Fruit fly (Drosophila melanogaster) whole organism, embryonic: Measurements from ENCODE around the gene bab1.

ENCODE experiments used
- BEAF-32 ChIP-seq: fragments of 200-800 bp; sonication (Bioruptor generic); optimal IDR thresholded peaks from 3 replicates; lab custom pipeline; 2017; ENCODE audit warnings: missing biosample characterization, missing genetic modification characterization, mild to moderate bottlenecking, moderate library complexity, missing genetic modification reagents
- Bdp1 ChIP-seq: fragments of 200-800 bp; sonication (Bioruptor generic); optimal IDR thresholded peaks from 3 replicates; lab custom pipeline; 2016; ENCODE audit warnings: missing biosample characterization, missing genetic modification characterization
- CG10321 ChIP-seq: fragments of 200-800 bp; sonication (Bioruptor generic); IDR thresholded peaks from 2 replicates; pipeline ENCODE4 v1.3.6; 2022; ENCODE audit warnings: missing biosample characterization, missing genetic modification characterization
- CG10565 ChIP-seq: fragments of 200-800 bp; sonication (Bioruptor generic); optimal IDR thresholded peaks from 3 replicates; lab custom pipeline; 2016; ENCODE audit warnings: missing biosample characterization, mild to moderate bottlenecking, missing genetic modification characterization
- CG10959 ChIP-seq: fragments of 200-800 bp; sonication (Bioruptor generic); IDR thresholded peaks from 2 replicates; pipeline ENCODE4 v1.3.6; 2022; ENCODE audit warnings: missing biosample characterization, missing genetic modification characterization
- CG12104 ChIP-seq: fragments of 200-800 bp; sonication (Bioruptor generic); optimal IDR thresholded peaks from 3 replicates; lab custom pipeline; 2016; ENCODE audit warnings: missing biosample characterization, missing genetic modification characterization
- CG12299 ChIP-seq: fragments of 200-800 bp; sonication (Bioruptor generic); optimal IDR thresholded peaks from 2 replicates; lab custom pipeline; 2018; ENCODE audit warnings: missing biosample characterization, mild to moderate bottlenecking, missing genetic modification characterization
- CG13424 ChIP-seq: fragments of 200-800 bp; sonication (Bioruptor generic); optimal IDR thresholded peaks from 2 replicates; lab custom pipeline; 2019; ENCODE audit warnings: missing biosample characterization, mild to moderate bottlenecking, missing genetic modification characterization, moderate library complexity
- CG15011 ChIP-seq: fragments of 200-800 bp; sonication (Bioruptor generic); optimal IDR thresholded peaks from 3 replicates; lab custom pipeline; 2018; ENCODE audit warnings: missing biosample characterization, mild to moderate bottlenecking, missing genetic modification characterization
- CG15479 ChIP-seq: fragments of 200-800 bp; sonication (Bioruptor generic); optimal IDR thresholded peaks from 3 replicates; lab custom pipeline; 2019; ENCODE audit warnings: missing biosample characterization, mild to moderate bottlenecking, missing genetic modification characterization, moderate library complexity
- CG1647 ChIP-seq: fragments of 200-800 bp; sonication (Bioruptor generic); optimal IDR thresholded peaks from 3 replicates; lab custom pipeline; 2016; ENCODE audit warnings: missing biosample characterization, missing genetic modification characterization
- CG17186 ChIP-seq: fragments of 200-800 bp; sonication (Bioruptor generic); optimal IDR thresholded peaks from 3 replicates; lab custom pipeline; 2017; ENCODE audit warnings: missing biosample characterization, missing genetic modification reagents, missing genetic modification characterization
- CG18476 ChIP-seq: fragments of 200-800 bp; sonication (Bioruptor generic); optimal IDR thresholded peaks from 2 replicates; lab custom pipeline; 2016; ENCODE audit warnings: missing biosample characterization, mild to moderate bottlenecking, missing genetic modification characterization
- CG18599 ChIP-seq: fragments of 200-800 bp; sonication (Bioruptor generic); optimal IDR thresholded peaks from 3 replicates; lab custom pipeline; 2017; ENCODE audit warnings: missing biosample characterization, missing genetic modification characterization, mild to moderate bottlenecking, moderate library complexity, missing genetic modification reagents
- CG31365 ChIP-seq: fragments of 200-800 bp; sonication (Bioruptor generic); optimal IDR thresholded peaks from 2 replicates; lab custom pipeline; 2018; ENCODE audit warnings: missing biosample characterization, mild to moderate bottlenecking, missing genetic modification characterization
- CG32767 ChIP-seq: fragments of 200-800 bp; sonication (Bioruptor generic); IDR thresholded peaks from 2 replicates; pipeline ENCODE4 v1.3.6; 2022; ENCODE audit warnings: missing biosample characterization, missing genetic modification characterization
- CG42726 ChIP-seq: fragments of 200-800 bp; sonication (Bioruptor generic); IDR thresholded peaks from 2 replicates; pipeline ENCODE4 v1.3.6; 2022; ENCODE audit warnings: missing biosample characterization, missing genetic modification characterization; ENCODE audit not compliant: partially characterized antibody
- CG4707 ChIP-seq: fragments of 200-800 bp; sonication (Bioruptor generic); optimal IDR thresholded peaks from 2 replicates; lab custom pipeline; 2018; ENCODE audit warnings: missing biosample characterization, mild to moderate bottlenecking, missing genetic modification characterization, moderate library complexity
- CG6175 ChIP-seq: fragments of 200-800 bp; sonication (Bioruptor generic); IDR thresholded peaks from 3 replicates; pipeline ENCODE4 v1.3.6; 2022; ENCODE audit warnings: missing biosample characterization, missing genetic modification characterization
- CG6791 ChIP-seq: fragments of 200-800 bp; sonication (Bioruptor generic); IDR thresholded peaks from 3 replicates; pipeline ENCODE4 v1.3.6; 2022; ENCODE audit warnings: missing biosample characterization, missing genetic modification characterization; ENCODE audit not compliant: partially characterized antibody
- CG6854 ChIP-seq: fragments of 200-800 bp; sonication (Bioruptor generic); optimal IDR thresholded peaks from 3 replicates; lab custom pipeline; 2017; ENCODE audit warnings: missing biosample characterization, mild to moderate bottlenecking, missing genetic modification characterization
- CG8388 ChIP-seq: fragments of 200-800 bp; sonication (Bioruptor generic); optimal IDR thresholded peaks from 2 replicates; lab custom pipeline; 2019; ENCODE audit warnings: missing biosample characterization, mild to moderate bottlenecking, missing genetic modification characterization, moderate library complexity
- E2f2 ChIP-seq: fragments of 200-800 bp; sonication (Bioruptor generic); IDR thresholded peaks from 2 replicates; pipeline ENCODE4 v1.3.6; 2022; ENCODE audit warnings: missing biosample characterization, missing genetic modification characterization
- H15 ChIP-seq: fragments of 200-800 bp; sonication (Bioruptor generic); IDR thresholded peaks from 3 replicates; pipeline ENCODE4 v1.3.6; 2022; ENCODE audit warnings: missing biosample characterization, missing genetic modification characterization
- HLHmδ ChIP-seq: fragments of 200-800 bp; sonication (Bioruptor generic); optimal IDR thresholded peaks from 2 replicates; lab custom pipeline; 2018; ENCODE audit warnings: missing biosample characterization, mild to moderate bottlenecking, missing genetic modification characterization, moderate library complexity
- Hmr ChIP-seq: fragments of 200-800 bp; sonication (Bioruptor generic); optimal IDR thresholded peaks from 3 replicates; lab custom pipeline; 2017; ENCODE audit warnings: mild to moderate bottlenecking, missing biosample characterization, missing genetic modification reagents, missing genetic modification characterization
- Hr78 ChIP-seq, 2 experiments: fragments of 200-800 bp in 1 of 2; fragments of >200 bp in 1 of 2; sonication (Bioruptor generic) in 1 of 2; optimal IDR thresholded peaks; 2 replicates each; lab custom pipeline; 2017 to 2019; ENCODE audit warnings: missing biosample characterization in 2 of 2, missing genetic modification characterization in 2 of 2, mild to moderate bottlenecking in 1 of 2, moderate library complexity in 1 of 2
- NK7.1 ChIP-seq: fragments of 200-800 bp; sonication (Bioruptor generic); optimal IDR thresholded peaks from 3 replicates; lab custom pipeline; 2016; ENCODE audit warnings: missing biosample characterization, missing genetic modification characterization
- Stat92E ChIP-seq, 3 experiments: fragments of >200 bp in 2 of 3; fragments of 200-800 bp in 1 of 3; sonication (Bioruptor generic) in 1 of 3; optimal IDR thresholded peaks; 2 replicates each; lab custom pipeline; 2017 to 2019; ENCODE audit warnings: missing biosample characterization in 3 of 3, missing genetic modification characterization in 3 of 3, mild to moderate bottlenecking in 1 of 3, moderate library complexity in 1 of 3
- Xrp1 ChIP-seq: fragments of 200-800 bp; sonication (Bioruptor generic); IDR thresholded peaks from 2 replicates; pipeline ENCODE4 v1.3.6; 2022; ENCODE audit warnings: missing biosample characterization, missing genetic modification characterization
- cg ChIP-seq: fragments of 200-800 bp; sonication (Bioruptor generic); optimal IDR thresholded peaks from 3 replicates; lab custom pipeline; 2019; ENCODE audit warnings: missing biosample characterization, mild to moderate bottlenecking, missing genetic modification characterization, moderate library complexity
- chinmo ChIP-seq: fragments of 200-800 bp; sonication (Bioruptor generic); IDR thresholded peaks from 4 replicates; pipeline ENCODE4 v1.3.6; 2022; ENCODE audit warnings: missing biosample characterization, missing genetic modification characterization; ENCODE audit not compliant: partially characterized antibody
- fu2 ChIP-seq: fragments of 200-800 bp; sonication (Bioruptor generic); optimal IDR thresholded peaks from 2 replicates; lab custom pipeline; 2016; ENCODE audit warnings: missing biosample characterization, missing genetic modification characterization
- her ChIP-seq: fragments of 200-800 bp; sonication (Bioruptor generic); optimal IDR thresholded peaks from 2 replicates; lab custom pipeline; 2016; ENCODE audit warnings: missing biosample characterization, missing genetic modification characterization
- hkb ChIP-seq, 2 experiments: fragments of 200-800 bp in 1 of 2; fragments of >200 bp in 1 of 2; sonication (Bioruptor generic) in 1 of 2; IDR thresholded peaks in 1 of 2; optimal IDR thresholded peaks in 1 of 2; 2 replicates each; pipeline versions ENCODE4 v1.3.6 to Lab custom; 2017 to 2022; ENCODE audit warnings: missing biosample characterization in 1 of 2, missing genetic modification characterization in 1 of 2
- inv ChIP-seq: fragments of 200-800 bp; sonication (Bioruptor generic); IDR thresholded peaks from 2 replicates; pipeline ENCODE4 v1.3.6; 2022; ENCODE audit warnings: missing biosample characterization, missing genetic modification characterization; ENCODE audit not compliant: partially characterized antibody
- jing ChIP-seq: fragments of 200-800 bp; sonication (Bioruptor generic); optimal IDR thresholded peaks from 2 replicates; lab custom pipeline; 2018; ENCODE audit warnings: missing biosample characterization, mild to moderate bottlenecking, missing genetic modification characterization
- klu ChIP-seq: fragments of 200-800 bp; sonication (Bioruptor generic); IDR thresholded peaks from 2 replicates; pipeline ENCODE4 v1.3.6; 2022; ENCODE audit warnings: missing biosample characterization, missing genetic modification characterization
- lilli ChIP-seq: fragments of 200-800 bp; sonication (Bioruptor generic); optimal IDR thresholded peaks from 3 replicates; lab custom pipeline; 2016; ENCODE audit warnings: missing biosample characterization, missing genetic modification characterization
- mld ChIP-seq: fragments of 200-800 bp; sonication (Bioruptor generic); IDR thresholded peaks from 3 replicates; pipeline ENCODE4 v1.3.6; 2022; ENCODE audit warnings: missing biosample characterization, missing genetic modification characterization; ENCODE audit not compliant: partially characterized antibody
- nerfin-1 ChIP-seq: fragments of 200-800 bp; sonication (Bioruptor generic); optimal IDR thresholded peaks from 3 replicates; lab custom pipeline; 2019; ENCODE audit warnings: missing biosample characterization, mild to moderate bottlenecking, missing genetic modification characterization, moderate library complexity
- oc ChIP-seq: fragments of 200-800 bp; sonication (Bioruptor generic); optimal IDR thresholded peaks from 2 replicates; lab custom pipeline; 2018; ENCODE audit warnings: missing biosample characterization, mild to moderate bottlenecking, missing genetic modification characterization, moderate library complexity
- pros ChIP-seq: fragments of 200-800 bp; sonication (Bioruptor generic); optimal IDR thresholded peaks from 3 replicates; lab custom pipeline; 2019; ENCODE audit warnings: missing biosample characterization, mild to moderate bottlenecking, missing genetic modification characterization, moderate library complexity
- pzg ChIP-seq: fragments of 200-800 bp; sonication (Bioruptor generic); optimal IDR thresholded peaks from 3 replicates; lab custom pipeline; 2018; ENCODE audit warnings: missing biosample characterization, mild to moderate bottlenecking, missing genetic modification characterization, moderate library complexity
- ro ChIP-seq: fragments of 200-800 bp; sonication (Bioruptor generic); IDR thresholded peaks from 2 replicates; pipeline ENCODE4 v1.3.6; 2022; ENCODE audit warnings: missing biosample characterization, missing genetic modification characterization
- sr ChIP-seq: fragments of 200-800 bp; sonication (Bioruptor generic); IDR thresholded peaks from 3 replicates; pipeline ENCODE4 v1.3.6; 2022; ENCODE audit warnings: missing biosample characterization, missing genetic modification characterization
- twi ChIP-seq: fragments of 200-800 bp; optimal IDR thresholded peaks from 2 replicates; lab custom pipeline; 2019; ENCODE audit warnings: missing biosample characterization, mild to moderate bottlenecking, missing genetic modification characterization, moderate library complexity
- zfh1 ChIP-seq: fragments of 200-800 bp; sonication (Bioruptor generic); IDR thresholded peaks from 3 replicates; pipeline ENCODE4 v1.3.6; 2022; ENCODE audit warnings: missing biosample characterization, missing genetic modification characterization

Gene bab1

dm6 chr3L:1034190-1034886 lies 66.6 kb downstream of the bab1 start, which contains the start of the genes CG9205 and trio (continued):
- TF ChIP-seq CG10959 (GFP tag; lab: Robert Waterston, UW), result no peak
- peak; percentile 49 for TF ChIP-seq CG15479
- TF ChIP-seq CG17186 (GFP tag; lab: Kevin White, UChicago), result no peak
- TF ChIP-seq cg (GFP tag; lab: Kevin White, UChicago), result peak; percentile 94
- no peak for TF ChIP-seq sr (GFP tag; lab: Robert Waterston, UW)
- TF ChIP-seq inv, result no peak
- no peak for TF ChIP-seq pzg (GFP tag; lab: Kevin White, UChicago)
- no peak for TF ChIP-seq lilli
- no peak for TF ChIP-seq HLHmδ (GFP tag; lab: Kevin White, UChicago)
- TF ChIP-seq CG4707 (GFP tag; lab: Kevin White, UChicago), result no peak
- TF ChIP-seq mld (GFP tag; lab: Robert Waterston, UW), result no peak
- no peak for TF ChIP-seq Hmr (GFP tag; lab: Kevin White, UChicago)
- no peak for TF ChIP-seq CG8388
- TF ChIP-seq CG10565 (GFP tag; lab: Kevin White, UChicago), result no peak
- peak; percentile 55; the same call in 1 of the 3 replicates for TF ChIP-seq CG6175 (GFP tag; lab: Robert Waterston, UW)
- TF ChIP-seq hkb (optimal IDR thresholded peaks at IDR 0.05; lab: Kevin White, UChicago), result no peak
- no peak for TF ChIP-seq hkb (GFP tag; IDR thresholded peaks at IDR 0.05; lab: Robert Waterston, UW)
- no peak for TF ChIP-seq CG18476 (GFP tag; lab: Kevin White, UChicago)
- no peak for TF ChIP-seq CG18599 (GFP tag; lab: Kevin White, UChicago)
- TF ChIP-seq jing (GFP tag; lab: Kevin White, UChicago), result no peak
- no peak for TF ChIP-seq BEAF-32 (GFP tag; lab: Kevin White, UChicago)
- TF ChIP-seq chinmo (GFP tag; lab: Robert Waterston, UW), result 0 out of 4 replicates have a peak, but pooled peaks have one; percentile 25
- TF ChIP-seq nerfin-1 (tag; lab: Kevin White, UChicago), result peak; percentile 15
- no peak for TF ChIP-seq NK7.1
- no peak for TF ChIP-seq Xrp1 (GFP tag; lab: Robert Waterston, UW)
- TF ChIP-seq CG1647 (GFP tag; lab: Kevin White, UChicago), result no peak
- peak; percentile 33; the same call in 1 of the 2 replicates for TF ChIP-seq CG10321 (GFP tag; lab: Robert Waterston, UW)
- peak in 1 of 3 experiments; percentile 6 for TF ChIP-seq Stat92E (GFP tag; optimal IDR thresholded peaks at IDR 0.05; lab: Kevin White, UChicago)
- no peak for TF ChIP-seq H15 (GFP tag; lab: Robert Waterston, UW)
- no peak for TF ChIP-seq zfh1
- no peak for TF ChIP-seq her (GFP tag; lab: Kevin White, UChicago)
- no peak for TF ChIP-seq klu (GFP tag; lab: Robert Waterston, UW)
- no peak for TF ChIP-seq CG15011 (GFP tag; lab: Kevin White, UChicago)
- no peak for TF ChIP-seq Bdp1 (GFP tag; lab: Kevin White, UChicago)
- no peak for TF ChIP-seq CG13424 (tag; lab: Kevin White, UChicago)
- no peak for TF ChIP-seq CG12299 (tag; lab: Kevin White, UChicago)
- no peak for TF ChIP-seq CG42726
- TF ChIP-seq ro (GFP tag; lab: Robert Waterston, UW), result no peak
- TF ChIP-seq oc, result no peak
- TF ChIP-seq Hr78 (GFP tag; optimal IDR thresholded peaks at IDR 0.05; lab: Kevin White, UChicago), result no peak
- peak; percentile 25; the same call in 1 of the 2 replicates for TF ChIP-seq CG32767 (GFP tag; lab: Robert Waterston, UW)
- TF ChIP-seq pros (GFP tag; lab: Kevin White, UChicago), result peak; percentile 61
- peak; percentile 94 for TF ChIP-seq CG31365 (tag; lab: Kevin White, UChicago)
- TF ChIP-seq CG6791 (GFP tag; lab: Robert Waterston, UW), result no peak
- no peak for TF ChIP-seq CG6854 (GFP tag; lab: Kevin White, UChicago)
- TF ChIP-seq CG12104 (GFP tag; lab: Kevin White, UChicago), result no peak
- TF ChIP-seq fu2 (GFP tag; lab: Kevin White, UChicago), result no peak
- TF ChIP-seq twi, result peak; percentile 35
- TF ChIP-seq E2f2 (GFP tag; lab: Robert Waterston, UW), result peak; percentile 59
